Worm (Caenorhabditis elegans) whole organism, young adult: ENCODE results near the gene taf-12.

Experiments
- C06A6.2 ChIP-seq: fragments of 200-800 bp; sonication (Bioruptor generic); conservative IDR thresholded peaks from 2 replicates; pipeline ENCODE4 v1.3.6; 2022; ENCODE audit warnings: missing genetic modification characterization, missing compliant biosample characterization
- F22D6.2 ChIP-seq: sonication (generic microtip); optimal IDR thresholded peaks from 2 replicates; lab custom pipeline; 2016; ENCODE audit warnings: mild to moderate bottlenecking, missing genetic modification characterization, missing compliant biosample characterization
- F49E8.2 ChIP-seq: sonication (generic microtip); optimal IDR thresholded peaks from 3 replicates; lab custom pipeline; 2017; ENCODE audit warnings: missing genetic modification characterization, mild to moderate bottlenecking, missing compliant biosample characterization, antibody characterized with exemption, moderate library complexity; ENCODE audit not compliant: insufficient read depth
- Y56A3A.18 ChIP-seq: fragments of 200-800 bp; sonication (Bioruptor generic); IDR thresholded peaks from 2 replicates; pipeline ENCODE4 v1.3.6; 2022; ENCODE audit warnings: missing genetic modification reagents, missing genetic modification characterization, missing compliant biosample characterization
- Y67H2A.10 ChIP-seq: fragments of 200-800 bp; sonication (Bioruptor generic); conservative IDR thresholded peaks from 2 replicates; pipeline ENCODE4 v1.3.6; 2022; ENCODE audit warnings: missing genetic modification reagents, missing genetic modification characterization, missing compliant biosample characterization
- ama-1 ChIP-seq, 3 experiments: fragments of 150-350 bp in 1 of 3; sonication (generic microtip) in 2 of 3; optimal IDR thresholded peaks; 2 replicates each; lab custom pipeline; 2014 to 2018; ENCODE audit warnings: missing biosample characterization in 2 of 3, missing genetic modification characterization in 2 of 3, missing genetic modification reagents in 2 of 3
- attf-3 ChIP-seq: fragments of 200-800 bp; sonication (Bioruptor generic); conservative IDR thresholded peaks from 2 replicates; pipeline ENCODE4 v1.3.6; 2022; ENCODE audit warnings: missing genetic modification reagents, missing genetic modification characterization, missing compliant biosample characterization
- attf-5 ChIP-seq: fragments of 200-800 bp; sonication (Bioruptor generic); optimal IDR thresholded peaks from 2 replicates; lab custom pipeline; 2018; ENCODE audit warnings: mild to moderate bottlenecking, missing genetic modification characterization, missing compliant biosample characterization
- cebp-1 ChIP-seq, 2 experiments: fragments of 200-800 bp in 1 of 2; sonication (Bioruptor generic) in 1 of 2; sonication (generic microtip) in 1 of 2; IDR thresholded peaks in 1 of 2; optimal IDR thresholded peaks in 1 of 2; 2 replicates each; pipeline versions ENCODE4 v1.3.6 to Lab custom; 2017 to 2022; ENCODE audit warnings: missing compliant biosample characterization in 2 of 2, missing genetic modification characterization in 2 of 2, mild to moderate bottlenecking in 1 of 2, missing genetic modification reagents in 1 of 2, moderate library complexity in 1 of 2
- ceh-27 ChIP-seq: fragments of 200-800 bp; sonication (Bioruptor generic); optimal IDR thresholded peaks from 2 replicates; lab custom pipeline; 2018; ENCODE audit warnings: mild to moderate bottlenecking, missing genetic modification characterization, moderate library complexity, missing compliant biosample characterization
- ceh-79 ChIP-seq: sonication (generic microtip); optimal IDR thresholded peaks from 2 replicates; lab custom pipeline; 2017; ENCODE audit warnings: mild to moderate bottlenecking, missing genetic modification characterization, missing compliant biosample characterization
- chd-7 ChIP-seq: sonication (generic microtip); optimal IDR thresholded peaks from 2 replicates; lab custom pipeline; 2016; ENCODE audit warnings: mild to moderate bottlenecking, missing genetic modification characterization, moderate library complexity, missing compliant biosample characterization
- egl-18 ChIP-seq: fragments of 200-800 bp; sonication (Bioruptor generic); IDR thresholded peaks from 2 replicates; pipeline ENCODE4 v1.3.6; 2022; ENCODE audit warnings: missing genetic modification reagents, missing genetic modification characterization, missing compliant biosample characterization
- egrh-3 ChIP-seq: fragments of 200-800 bp; sonication (Bioruptor generic); IDR thresholded peaks from 2 replicates; pipeline ENCODE4 v1.3.6; 2022; ENCODE audit warnings: missing genetic modification reagents, missing genetic modification characterization, missing compliant biosample characterization
- fkh-3 ChIP-seq: sonication (generic microtip); optimal IDR thresholded peaks from 2 replicates; lab custom pipeline; 2016; ENCODE audit warnings: mild to moderate bottlenecking, missing genetic modification characterization, missing compliant biosample characterization
- him-1 ChIP-seq: sonication (generic microtip); optimal IDR thresholded peaks from 2 replicates; lab custom pipeline; 2016; ENCODE audit warnings: missing genotype, missing genetic modification reagents, missing genetic modification characterization, missing compliant biosample characterization
- hrde-1 ChIP-seq: sonication (generic microtip); optimal IDR thresholded peaks from 2 replicates; lab custom pipeline; 2016; ENCODE audit warnings: missing genetic modification characterization, mild to moderate bottlenecking, missing compliant biosample characterization, moderate library complexity, missing genotype, missing genetic modification reagents, borderline replicate concordance
- lsy-27 ChIP-seq: sonication (generic microtip); optimal IDR thresholded peaks from 2 replicates; lab custom pipeline; 2017; ENCODE audit warnings: missing genetic modification characterization, mild to moderate bottlenecking, missing compliant biosample characterization, antibody characterized with exemption, missing genotype, borderline replicate concordance; ENCODE audit not compliant: insufficient read depth
- nfya-1 ChIP-seq: sonication (generic microtip); optimal IDR thresholded peaks from 2 replicates; lab custom pipeline; 2017; ENCODE audit warnings: antibody characterized with exemption, missing compliant biosample characterization, missing genetic modification characterization, borderline replicate concordance; ENCODE audit not compliant: insufficient read depth
- nfya-2 ChIP-seq: fragments of 200-800 bp; sonication (Bioruptor generic); IDR thresholded peaks from 2 replicates; pipeline ENCODE4 v1.3.6; 2022; ENCODE audit warnings: missing genetic modification reagents, missing genetic modification characterization, missing compliant biosample characterization
- nfyb-1 ChIP-seq: fragments of 200-800 bp; sonication (Bioruptor generic); IDR thresholded peaks from 2 replicates; pipeline ENCODE4 v1.3.6; 2022; ENCODE audit warnings: missing genetic modification reagents, missing genetic modification characterization, missing compliant biosample characterization
- nhr-27 ChIP-seq: fragments of 200-800 bp; sonication (Bioruptor generic); optimal IDR thresholded peaks from 2 replicates; lab custom pipeline; 2018; ENCODE audit warnings: mild to moderate bottlenecking, missing genetic modification characterization, moderate library complexity, missing compliant biosample characterization
- pbrm-1 ChIP-seq: fragments of 200-800 bp; sonication (Bioruptor generic); IDR thresholded peaks from 2 replicates; pipeline ENCODE4 v1.3.6; 2022; ENCODE audit warnings: missing genetic modification reagents, missing genetic modification characterization, missing compliant biosample characterization
- pha-4 ChIP-seq: fragments of 150-350 bp; sonication (generic microtip); optimal IDR thresholded peaks from 2 replicates; lab custom pipeline; 2014; ENCODE audit warnings: missing biosample characterization, missing genetic modification reagents, missing genetic modification characterization
- repo-1 ChIP-seq: sonication (generic microtip); optimal IDR thresholded peaks from 2 replicates; lab custom pipeline; 2017; ENCODE audit warnings: mild to moderate bottlenecking, missing genetic modification characterization, missing compliant biosample characterization
- sdz-38 ChIP-seq: sonication (generic microtip); optimal IDR thresholded peaks from 2 replicates; lab custom pipeline; 2016; ENCODE audit warnings: missing genotype, missing genetic modification characterization, missing compliant biosample characterization
- sea-2 ChIP-seq: fragments of 200-800 bp; sonication (Bioruptor generic); IDR thresholded peaks from 2 replicates; pipeline ENCODE4 v1.3.6; 2022; ENCODE audit warnings: missing genetic modification characterization, missing compliant biosample characterization
- tlf-1 ChIP-seq: fragments of 200-800 bp; sonication (Bioruptor generic); optimal IDR thresholded peaks from 2 replicates; lab custom pipeline; 2018; ENCODE audit warnings: mild to moderate bottlenecking, missing genetic modification characterization, missing compliant biosample characterization
- unc-62 ChIP-seq: fragments of 150-350 bp; optimal IDR thresholded peaks from 2 replicates; lab custom pipeline; 2014; ENCODE audit warnings: missing biosample characterization, missing genetic modification reagents, missing genetic modification characterization
- zfh-2 ChIP-seq: fragments of 200-800 bp; sonication (Bioruptor generic); conservative IDR thresholded peaks from 2 replicates; pipeline ENCODE4 v1.3.6; 2022; ENCODE audit warnings: missing genetic modification reagents, missing genetic modification characterization, missing compliant biosample characterization

The taf-12 gene

ce11 chrIII:11866127-11866526, 3.0 kb downstream of the taf-12 start:
- TF ChIP-seq cebp-1 (GFP tag; IDR thresholded peaks at IDR 0.05; lab: Robert Waterston, UW): no peak
- TF ChIP-seq cebp-1 (tag; optimal IDR thresholded peaks at IDR 0.05; lab: Kevin White, UChicago): no peak
- peak; percentile 58; the same call in 1 of the 2 replicates for TF ChIP-seq nfyb-1 (GFP tag; lab: Robert Waterston, UW)
- TF ChIP-seq sdz-38 (tag; lab: Kevin White, UChicago): no peak

- TF ChIP-seq hrde-1 (no peak), nfya-2 (GFP tag; lab: Robert Waterston, UW) (no peak), egrh-3 (no peak), pbrm-1 (no peak), Y56A3A.18 (GFP tag; lab: Robert Waterston, UW) (no peak), cebp-1 (GFP tag; IDR thresholded peaks at IDR 0.05; lab: Robert Waterston, UW) (no peak), cebp-1 (tag; optimal IDR thresholded peaks at IDR 0.05; lab: Kevin White, UChicago) (no peak), him-1 (tag; lab: Kevin White, UChicago) (no peak), F49E8.2 (tag; lab: Kevin White, UChicago) (no peak), nhr-27 (tag; lab: Kevin White, UChicago) (no peak), F22D6.2 (no peak), lsy-27 (tag; lab: Kevin White, UChicago) (no peak), attf-5 (GFP tag; lab: Kevin White, UChicago) (no peak), attf-3 (no peak), ama-1 (optimal IDR thresholded peaks at IDR 0.05; lab: Kevin White, UChicago) (no peak), ama-1 (GFP tag; optimal IDR thresholded peaks at IDR 0.05; lab: Kevin White, UChicago) (no peak), tlf-1 (GFP tag; lab: Kevin White, UChicago) (no peak), Y67H2A.10 (GFP tag; lab: Robert Waterston, UW) (no peak), ceh-27 (GFP tag; lab: Kevin White, UChicago) (no peak), sea-2 (GFP tag; lab: Robert Waterston, UW) (no peak)
These were observed 6.9 kb downstream of the taf-12 start, which contains the start of gene Y56A3A.2 for ce11 chrIII:11862149-11862548. TSS of gene Y56A3A.2 (minus strand) at chrIII:11862249.

- TF ChIP-seq repo-1 (no peak), nfyb-1 (GFP tag; lab: Robert Waterston, UW) (peak; percentile 52)
These were observed 8.0 kb downstream of the taf-12 start for ce11 chrIII:11861123-11861522.

ce11 chrIII:11856852-11857251, 12.2 kb downstream of the taf-12 start:
- TF ChIP-seq chd-7 (tag; lab: Kevin White, UChicago): no peak
- TF ChIP-seq C06A6.2 (GFP tag; lab: Robert Waterston, UW): no peak
- no peak for TF ChIP-seq egl-18 (GFP tag; lab: Robert Waterston, UW)
- TF ChIP-seq attf-5 (GFP tag; lab: Kevin White, UChicago): no peak
- no peak for TF ChIP-seq Y67H2A.10 (GFP tag; lab: Robert Waterston, UW)
- TF ChIP-seq unc-62: no peak
- TF ChIP-seq fkh-3 (tag; lab: Kevin White, UChicago): no peak
- no peak for TF ChIP-seq egrh-3
- TF ChIP-seq him-1 (tag; lab: Kevin White, UChicago): no peak
- TF ChIP-seq ceh-79: no peak
- no peak for TF ChIP-seq pha-4

- TF ChIP-seq nfya-1 (tag; lab: Kevin White, UChicago): no peak
- TF ChIP-seq zfh-2 (GFP tag; lab: Robert Waterston, UW): peak; percentile 60; the same call in 1 of the 2 replicates
These were observed 15.5 kb downstream of the taf-12 start for ce11 chrIII:11853533-11853932.
